Fruit fly (Drosophila melanogaster): ENCODE data around the gene meigo.

The meigo gene

dm6 chr3R:21186606-21187393, 48.7 kb downstream of the meigo start (continued):
- TF ChIP-seq CG4318 (GFP tag; optimal IDR thresholded peaks at IDR 0.05) (peak; percentile 16), fd59A (GFP tag; optimal IDR thresholded peaks at IDR 0.05) (peak; percentile 19), topi (GFP tag; optimal IDR thresholded peaks at IDR 0.05) (peak; percentile 64), CG31627 (GFP tag; optimal IDR thresholded peaks at IDR 0.05) (peak; percentile 58), CG6792 (GFP tag; optimal IDR thresholded peaks at IDR 0.05) (no peak), fd85E (GFP tag; optimal IDR thresholded peaks at IDR 0.05) (no peak), OdsH (GFP tag; optimal IDR thresholded peaks at IDR 0.05) (peak; percentile 33), spab (GFP tag; optimal IDR thresholded peaks at IDR 0.05) (peak; percentile 48), CG1621 (tag; optimal IDR thresholded peaks at IDR 0.05) (no peak), CG8632 (GFP tag; optimal IDR thresholded peaks at IDR 0.05) (no peak), Smox (GFP tag; optimal IDR thresholded peaks at IDR 0.05) (peak; percentile 49), CG11762 (GFP tag; optimal IDR thresholded peaks at IDR 0.05; ENCODE audit: insufficient read depth) (no peak), achi (GFP tag; optimal IDR thresholded peaks at IDR 0.05) (no peak), CG3032 (tag; optimal IDR thresholded peaks at IDR 0.05) (no peak), svp (GFP tag) (peak; percentile 84), CG6854 (GFP tag; optimal IDR thresholded peaks at IDR 0.05) (no peak), Lpt (GFP tag; optimal IDR thresholded peaks at IDR 0.05) (no peak), dac (GFP tag; optimal IDR thresholded peaks at IDR 0.05) (no peak), Met (GFP tag; optimal IDR thresholded peaks at IDR 0.05) (peak; percentile 67), Sox102F (GFP tag; optimal IDR thresholded peaks at IDR 0.05) (peak; percentile 55), CG8319 (GFP tag; optimal IDR thresholded peaks at IDR 0.05) (peak; percentile 5)

dm6 chr3R:21187394-21188392, 49.6 kb downstream of the meigo start:
- TF ChIP-seq Eip78C (GFP tag) (no peak), CG6792 (GFP tag; optimal IDR thresholded peaks at IDR 0.05) (no peak), vri (GFP tag; optimal IDR thresholded peaks at IDR 0.05) (peak; percentile 96), CG6276 (GFP tag; optimal IDR thresholded peaks at IDR 0.05) (peak; percentile 30), fkh (GFP tag; optimal IDR thresholded peaks at IDR 0.05) (peak; percentile 44)

- TF ChIP-seq net (GFP tag; optimal IDR thresholded peaks at IDR 0.05): peak; percentile 13
- TF ChIP-seq svp (GFP tag): peak; percentile 66
- TF ChIP-seq fd85E (GFP tag; optimal IDR thresholded peaks at IDR 0.05): no peak
- no peak for TF ChIP-seq dac (GFP tag; optimal IDR thresholded peaks at IDR 0.05)
- TF ChIP-seq Ets21C (GFP tag; optimal IDR thresholded peaks at IDR 0.05): no peak
- no peak for TF ChIP-seq CG31627 (GFP tag; optimal IDR thresholded peaks at IDR 0.05)
- TF ChIP-seq pdm3 (GFP tag; optimal IDR thresholded peaks at IDR 0.05): no peak
- TF ChIP-seq vri (GFP tag; optimal IDR thresholded peaks at IDR 0.05): peak; percentile 85
- TF ChIP-seq CG11294 (GFP tag; IDR thresholded peaks at IDR 0.05): no peak; the same call in 1 of the 2 replicates
- TF ChIP-seq CG9139 (GFP tag; optimal IDR thresholded peaks at IDR 0.05): peak; percentile 53
- no peak for TF ChIP-seq achi (GFP tag; optimal IDR thresholded peaks at IDR 0.05)
- no peak for TF ChIP-seq acj6 (GFP tag; optimal IDR thresholded peaks at IDR 0.05)
- TF ChIP-seq Lpt (GFP tag; optimal IDR thresholded peaks at IDR 0.05): no peak
- TF ChIP-seq CG1621 (tag; optimal IDR thresholded peaks at IDR 0.05): peak; percentile 36
- peak; percentile 58 for TF ChIP-seq CG3919 (GFP tag; optimal IDR thresholded peaks at IDR 0.05)
- TF ChIP-seq CG11902 (GFP tag; optimal IDR thresholded peaks at IDR 0.05): no peak
- peak; percentile 8 for TF ChIP-seq Eip75B (GFP tag; optimal IDR thresholded peaks at IDR 0.05)
- TF ChIP-seq Sox15 (GFP tag; optimal IDR thresholded peaks at IDR 0.05): no peak
- no peak for TF ChIP-seq fd59A (GFP tag; optimal IDR thresholded peaks at IDR 0.05)
- TF ChIP-seq Hr4 (GFP tag; optimal IDR thresholded peaks at IDR 0.05): no peak
- TF ChIP-seq CG6163 (GFP tag; IDR thresholded peaks at IDR 0.05): peak; percentile 57; the same call in 2 of the 3 replicates
- 0 out of 2 replicates have a peak, but pooled peaks have one; percentile 28 for TF ChIP-seq CG15336 (GFP tag; IDR thresholded peaks at IDR 0.05)
- TF ChIP-seq Eip78C (GFP tag): peak; percentile 45
- TF ChIP-seq fkh (GFP tag; optimal IDR thresholded peaks at IDR 0.05): peak; percentile 64
- peak; percentile 13 for TF ChIP-seq Ets96B (tag; optimal IDR thresholded peaks at IDR 0.05)
- TF ChIP-seq CG8119 (GFP tag; IDR thresholded peaks at IDR 0.05): no peak
- peak; percentile 40 for TF ChIP-seq dsx (GFP tag; optimal IDR thresholded peaks at IDR 0.05; ENCODE audit: poor library complexity, severe bottlenecking)
- no peak for TF ChIP-seq CG10631 (GFP tag; optimal IDR thresholded peaks at IDR 0.05)
Observed at dm6 chr3R:21188540-21189276, 50.6 kb downstream of the meigo start.

Data from whole organism, prepupa.